Worm (Caenorhabditis elegans): ENCODE data around the gene F57B9.3.

DNA sequence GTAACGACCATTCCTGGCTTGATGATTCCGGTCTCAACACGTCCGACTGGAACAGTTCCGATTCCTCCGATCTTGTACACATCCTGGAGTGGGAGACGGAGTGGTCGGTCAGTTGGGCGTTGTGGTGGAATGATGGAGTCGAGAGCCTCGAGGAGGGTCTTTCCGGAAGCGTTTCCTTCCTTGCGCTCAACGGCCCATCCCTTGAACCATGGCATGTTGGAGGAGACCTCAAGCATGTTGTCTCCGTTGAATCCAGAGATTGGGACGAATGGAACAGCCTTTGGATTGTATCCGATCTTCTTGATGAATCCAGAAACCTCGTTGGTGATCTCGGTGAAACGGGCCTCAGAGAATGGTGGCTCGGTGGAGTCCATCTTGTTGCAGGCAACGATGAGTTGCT is 31.1 kb downstream of the F57B9.3 start:
- TF ChIP-seq lsy-12 (tag; optimal IDR thresholded peaks at IDR 0.05) (no peak), nhr-237 (tag; optimal IDR thresholded peaks at IDR 0.05) (no peak), elt-2 (tag; optimal IDR thresholded peaks at IDR 0.05) (no peak), ztf-11 (tag; optimal IDR thresholded peaks at IDR 0.05) (no peak), lin-39 (tag; optimal IDR thresholded peaks at IDR 0.05) (no peak), nhr-23 (tag; optimal IDR thresholded peaks at IDR 0.05) (no peak), tbx-2 (tag; optimal IDR thresholded peaks at IDR 0.05) (no peak), R02D3.7 (tag; optimal IDR thresholded peaks at IDR 0.05) (no peak), pha-4 (tag; optimal IDR thresholded peaks at IDR 0.05) (no peak), nhr-12 (tag; optimal IDR thresholded peaks at IDR 0.05) (no peak), aly-2 (tag; optimal IDR thresholded peaks at IDR 0.05) (no peak), elt-3 (tag; optimal IDR thresholded peaks at IDR 0.05) (no peak)
